Fruit fly (Drosophila melanogaster): ENCODE results near the gene CG8461.
A peak's percentile ranks its signal among the peaks of the same experiment; 100 is the strongest.

The CG8461 gene

DNA sequence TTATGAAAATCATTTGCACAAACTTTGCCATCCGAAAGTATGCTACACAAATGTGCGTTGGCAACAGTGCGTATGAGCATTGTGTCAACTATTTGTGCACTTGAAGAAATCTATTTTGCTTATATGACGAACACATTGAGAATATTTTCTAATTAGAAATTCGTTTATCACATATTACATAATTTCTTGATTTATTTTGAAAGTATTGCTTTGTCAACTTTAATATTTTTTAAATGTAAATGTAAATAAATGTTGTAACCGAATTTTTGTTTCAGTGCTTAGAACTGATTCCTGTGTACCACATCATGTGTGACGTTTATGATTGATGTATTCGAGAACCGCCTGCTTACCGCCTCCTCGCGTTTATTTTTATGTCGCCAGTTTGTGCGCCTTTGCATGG is 28.6 kb upstream of the CG8461 start (continued):
- TF ChIP-seq Hr51 (GFP tag; optimal IDR thresholded peaks at IDR 0.05): peak in 1 of 2 experiments; percentile 44
- no peak for TF ChIP-seq CG16813 (GFP tag; IDR thresholded peaks at IDR 0.05; ENCODE audit: partially characterized antibody)
- TF ChIP-seq Oli (tag; optimal IDR thresholded peaks at IDR 0.05): peak; percentile 9
- TF ChIP-seq tap (tag; optimal IDR thresholded peaks at IDR 0.05): peak; percentile 19
- TF ChIP-seq Sry-β (GFP tag; optimal IDR thresholded peaks at IDR 0.05): no peak
- peak; percentile 32 for TF ChIP-seq cwo (GFP tag; optimal IDR thresholded peaks at IDR 0.05)
- peak; percentile 26; the same call in 1 of the 2 replicates for TF ChIP-seq CG17328 (GFP tag; IDR thresholded peaks at IDR 0.05)
- no peak for TF ChIP-seq Dip2 (GFP tag; IDR thresholded peaks at IDR 0.05)
- peak; percentile 4 for TF ChIP-seq CG4820 (GFP tag; optimal IDR thresholded peaks at IDR 0.05)
- TF ChIP-seq CG9727 (GFP tag; optimal IDR thresholded peaks at IDR 0.05): peak; percentile 9
- no peak for TF ChIP-seq croc (GFP tag; conservative IDR thresholded peaks at IDR 0.05)
- TF ChIP-seq CG9609 (GFP tag; optimal IDR thresholded peaks at IDR 0.05): no peak
- 0 out of 2 replicates have a peak, but pooled peaks have one; percentile 35 for TF ChIP-seq CG6689 (GFP tag; IDR thresholded peaks at IDR 0.05)
- 0 out of 3 replicates have a peak, but pooled peaks have one; percentile 25 for TF ChIP-seq dysf (GFP tag; IDR thresholded peaks at IDR 0.05)
- TF ChIP-seq fd64A (GFP tag; optimal IDR thresholded peaks at IDR 0.05): no peak
- peak; percentile 45 for TF ChIP-seq Meics (GFP tag; optimal IDR thresholded peaks at IDR 0.05)
- no peak for TF ChIP-seq grn (GFP tag; optimal IDR thresholded peaks at IDR 0.05)
- no peak for TF ChIP-seq nerfin-2 (GFP tag; IDR thresholded peaks at IDR 0.05; ENCODE audit: partially characterized antibody)
- no peak for TF ChIP-seq fu2 (GFP tag; optimal IDR thresholded peaks at IDR 0.05)
- TF ChIP-seq CG1832 (GFP tag; optimal IDR thresholded peaks at IDR 0.05): no peak
- peak; percentile 5 for TF ChIP-seq CG15514 (GFP tag; optimal IDR thresholded peaks at IDR 0.05)
- no peak for TF ChIP-seq CG4854 (GFP tag; optimal IDR thresholded peaks at IDR 0.05)
- no peak for TF ChIP-seq HLHmδ (GFP tag; optimal IDR thresholded peaks at IDR 0.05)
- TF ChIP-seq stc (GFP tag; IDR thresholded peaks at IDR 0.05): peak; percentile 16; the same call in 1 of the 2 replicates
- no peak for TF ChIP-seq prd (optimal IDR thresholded peaks at IDR 0.05)
- TF ChIP-seq prd (GFP tag; IDR thresholded peaks at IDR 0.05): peak; percentile 39; the same call in 1 of the 3 replicates
- TF ChIP-seq esg (GFP tag; conservative IDR thresholded peaks at IDR 0.05): no peak

DNA sequence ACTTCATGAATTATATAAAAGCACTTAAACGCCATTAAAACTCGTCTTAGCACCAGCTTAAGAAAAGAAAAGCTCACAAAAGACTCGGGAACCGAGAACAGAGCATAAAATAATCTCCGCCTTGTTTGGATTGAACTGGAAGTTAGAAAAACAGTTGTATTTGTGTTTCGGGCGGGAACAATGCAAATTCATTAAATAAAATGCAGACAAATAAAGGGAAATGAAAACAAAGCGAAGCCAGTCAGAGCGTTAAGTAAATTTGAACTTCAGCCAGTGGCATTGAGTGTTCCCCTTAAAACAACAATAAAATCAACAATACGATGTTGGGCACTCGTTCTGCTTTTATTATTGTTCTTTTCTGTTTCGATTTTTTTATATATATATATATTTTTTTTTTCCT is 13.2 kb upstream of the CG8461 start:
- TF ChIP-seq stc (GFP tag; IDR thresholded peaks at IDR 0.05) (no peak), CG12071 (GFP tag; optimal IDR thresholded peaks at IDR 0.05) (peak; percentile 21), CG8089 (GFP tag; optimal IDR thresholded peaks at IDR 0.05) (no peak), p53 (GFP tag; optimal IDR thresholded peaks at IDR 0.05) (no peak), CG1233 (GFP tag; optimal IDR thresholded peaks at IDR 0.05) (no peak), sd (tag; optimal IDR thresholded peaks at IDR 0.05) (no peak), ssp (GFP tag; IDR thresholded peaks at IDR 0.05) (no peak), gcm (GFP tag; optimal IDR thresholded peaks at IDR 0.05) (no peak), Asciz (GFP tag; optimal IDR thresholded peaks at IDR 0.05) (peak; percentile 50), CG10431 (GFP tag; optimal IDR thresholded peaks at IDR 0.05) (no peak), Sox102F (GFP tag; optimal IDR thresholded peaks at IDR 0.05) (peak; percentile 12), CG6813 (GFP tag; optimal IDR thresholded peaks at IDR 0.05) (peak; percentile 43), pum (GFP tag; optimal IDR thresholded peaks at IDR 0.05) (no peak), gfzf (GFP tag; optimal IDR thresholded peaks at IDR 0.05) (no peak), CoRest (tag; optimal IDR thresholded peaks at IDR 0.05) (no peak), CG3281 (GFP tag; optimal IDR thresholded peaks at IDR 0.05) (peak; percentile 23), cato (GFP tag; optimal IDR thresholded peaks at IDR 0.05; ENCODE audit: borderline replicate concordance) (no peak), gsb (GFP tag; IDR thresholded peaks at IDR 0.05) (no peak), ind (GFP tag; optimal IDR thresholded peaks at IDR 0.05) (no peak), CG6654 (GFP tag; optimal IDR thresholded peaks at IDR 0.05) (no peak), CG3407 (GFP tag; optimal IDR thresholded peaks at IDR 0.05) (peak; percentile 10), CG16779 (GFP tag; IDR thresholded peaks at IDR 0.05) (no peak), Taf1 (GFP tag; IDR thresholded peaks at IDR 0.05) (no peak), CG8765 (GFP tag; IDR thresholded peaks at IDR 0.05) (no peak), CG31441 (GFP tag; IDR thresholded peaks at IDR 0.05) (no peak)
